Worm (Caenorhabditis elegans) whole organism, early embryonic: ENCODE results near the gene F20D6.10.

Source experiments
- ama-1 ChIP-seq: fragments of 150-350 bp; optimal IDR thresholded peaks from 2 replicates; lab custom pipeline; 2014
- ets-7 ChIP-seq: sonication (generic microtip); optimal IDR thresholded peaks from 2 replicates; lab custom pipeline; 2016; ENCODE audit warnings: missing genotype, missing genetic modification characterization, missing compliant biosample characterization
- flt-1 ChIP-seq: fragments of 200-800 bp; sonication (Bioruptor generic); IDR thresholded peaks from 2 replicates; pipeline ENCODE4 v1.3.6; 2022; ENCODE audit warnings: missing genetic modification characterization, missing compliant biosample characterization
- tbx-37 ChIP-seq: fragments of 200-800 bp; sonication (Bioruptor generic); conservative IDR thresholded peaks from 2 replicates; pipeline ENCODE4 v1.3.6; 2022; ENCODE audit warnings: missing genetic modification reagents, missing genetic modification characterization, missing compliant biosample characterization
- tra-4 ChIP-seq: sonication (generic microtip); optimal IDR thresholded peaks from 2 replicates; lab custom pipeline; 2017; ENCODE audit warnings: missing genetic modification characterization, missing compliant biosample characterization

DNA sequence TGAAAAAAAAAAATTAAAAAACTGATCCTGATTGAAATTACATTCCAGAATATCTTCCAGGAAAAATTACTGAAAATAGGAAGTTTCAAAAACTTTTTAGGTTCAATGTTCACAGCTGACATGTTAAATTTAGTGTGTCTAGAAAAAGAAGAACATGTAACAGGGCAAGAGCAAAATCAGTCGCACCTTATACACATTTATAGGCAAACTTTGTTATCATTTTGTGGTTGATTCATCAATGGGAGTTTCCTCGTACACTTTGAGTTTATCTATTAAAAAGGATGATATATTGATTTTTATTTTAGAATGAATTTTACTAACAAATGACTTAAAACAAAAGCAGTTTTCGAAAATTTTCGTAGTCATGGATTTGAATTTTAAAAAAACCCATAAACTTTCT lies 47.5 kb upstream of the F20D6.10 start:
- TF ChIP-seq tbx-37 (GFP tag; lab: Robert Waterston, UW) (no peak), ama-1 (lab: Kevin White, UChicago) (no peak), flt-1 (GFP tag; lab: Robert Waterston, UW) (no peak), tra-4 (tag; lab: Kevin White, UChicago) (no peak), ets-7 (tag; lab: Kevin White, UChicago) (no peak)
